Fruit fly (Drosophila melanogaster) whole organism, embryonic: ENCODE results near the gene Drgx.

Source experiments
- CG10543 ChIP-seq: fragments of 200-800 bp; sonication (Bioruptor generic); optimal IDR thresholded peaks from 3 replicates; lab custom pipeline; 2017; ENCODE audit warnings: missing biosample characterization, mild to moderate bottlenecking, missing genetic modification characterization, moderate library complexity
- CG12219 ChIP-seq: fragments of 200-800 bp; sonication (Bioruptor generic); optimal IDR thresholded peaks from 3 replicates; lab custom pipeline; 2018; ENCODE audit warnings: missing biosample characterization, mild to moderate bottlenecking, missing genetic modification characterization
- CG13424 ChIP-seq: fragments of 200-800 bp; sonication (Bioruptor generic); optimal IDR thresholded peaks from 2 replicates; lab custom pipeline; 2019; ENCODE audit warnings: missing biosample characterization, mild to moderate bottlenecking, missing genetic modification characterization, moderate library complexity
- CG13775 ChIP-seq: fragments of 200-800 bp; sonication (Bioruptor generic); optimal IDR thresholded peaks from 3 replicates; lab custom pipeline; 2017; ENCODE audit warnings: missing biosample characterization, mild to moderate bottlenecking, missing genetic modification characterization
- CG14050 ChIP-seq: fragments of 200-800 bp; sonication (Bioruptor generic); IDR thresholded peaks from 3 replicates; pipeline ENCODE4 v1.3.6; 2022; ENCODE audit warnings: missing biosample characterization, missing genetic modification characterization
- CG14710 ChIP-seq: fragments of 200-800 bp; sonication (Bioruptor generic); optimal IDR thresholded peaks from 3 replicates; lab custom pipeline; 2019; ENCODE audit warnings: missing biosample characterization, mild to moderate bottlenecking, missing genetic modification characterization, moderate library complexity
- CG15514 ChIP-seq: fragments of 200-800 bp; sonication (Bioruptor generic); optimal IDR thresholded peaks from 3 replicates; lab custom pipeline; 2017; ENCODE audit warnings: missing biosample characterization, missing genetic modification characterization, mild to moderate bottlenecking, moderate library complexity, missing genetic modification reagents
- CG34376 ChIP-seq: fragments of 200-800 bp; sonication (Bioruptor generic); optimal IDR thresholded peaks from 2 replicates; lab custom pipeline; 2018; ENCODE audit warnings: missing biosample characterization, mild to moderate bottlenecking, missing genetic modification characterization
- CG6272 ChIP-seq: fragments of 200-800 bp; sonication (Bioruptor generic); IDR thresholded peaks from 2 replicates; pipeline ENCODE4 v1.3.6; 2022; ENCODE audit warnings: missing biosample characterization, missing genetic modification characterization
- CG6813 ChIP-seq: fragments of 200-800 bp; sonication (Bioruptor generic); optimal IDR thresholded peaks from 2 replicates; lab custom pipeline; 2017; ENCODE audit warnings: missing biosample characterization, missing genetic modification characterization, mild to moderate bottlenecking, moderate library complexity, missing genetic modification reagents
- CG7357 ChIP-seq: fragments of 200-800 bp; sonication (Bioruptor generic); IDR thresholded peaks from 3 replicates; pipeline ENCODE4 v1.3.6; 2022; ENCODE audit warnings: missing biosample characterization, missing genetic modification characterization
- CG7556 ChIP-seq: fragments of 200-800 bp; sonication (Bioruptor generic); optimal IDR thresholded peaks from 2 replicates; lab custom pipeline; 2017; ENCODE audit warnings: missing biosample characterization, mild to moderate bottlenecking, missing genetic modification characterization
- CG7745 ChIP-seq: fragments of 200-800 bp; sonication (Bioruptor generic); optimal IDR thresholded peaks from 2 replicates; lab custom pipeline; 2018; ENCODE audit warnings: missing biosample characterization, mild to moderate bottlenecking, missing genetic modification characterization, moderate library complexity
- Camta ChIP-seq: fragments of 200-800 bp; sonication (Bioruptor generic); optimal IDR thresholded peaks from 2 replicates; lab custom pipeline; 2016; ENCODE audit warnings: missing biosample characterization, missing genetic modification characterization
- Dll ChIP-seq: fragments of 200-800 bp; sonication (Bioruptor generic); IDR thresholded peaks from 4 replicates; pipeline ENCODE4 v1.3.6; 2022; ENCODE audit warnings: missing biosample characterization, missing genetic modification characterization; ENCODE audit not compliant: partially characterized antibody
- Eip74EF ChIP-seq, 2 experiments: fragments of 200-800 bp in 1 of 2; fragments of >200 bp in 1 of 2; sonication (Bioruptor generic) in 1 of 2; optimal IDR thresholded peaks; 2 replicates each; lab custom pipeline; 2017 to 2019; ENCODE audit warnings: missing biosample characterization in 2 of 2, missing genetic modification characterization in 2 of 2, mild to moderate bottlenecking in 1 of 2, moderate library complexity in 1 of 2
- Oaz ChIP-seq: fragments of 200-800 bp; sonication (Bioruptor generic); IDR thresholded peaks from 2 replicates; pipeline ENCODE4 v1.3.6; 2022; ENCODE audit warnings: missing biosample characterization, missing genetic modification characterization
- Pdp1 ChIP-seq, 2 experiments: fragments of 200-800 bp; sonication (Bioruptor generic); optimal IDR thresholded peaks; 3 replicates each; lab custom pipeline; 2016; ENCODE audit warnings: missing biosample characterization in 2 of 2, missing genetic modification characterization in 2 of 2, mild to moderate bottlenecking in 1 of 2, moderate library complexity in 1 of 2
- Sox102F ChIP-seq: fragments of 200-800 bp; sonication (Bioruptor generic); optimal IDR thresholded peaks from 2 replicates; lab custom pipeline; 2018; ENCODE audit warnings: missing biosample characterization, mild to moderate bottlenecking, missing genetic modification characterization, moderate library complexity
- Xrp1 ChIP-seq: fragments of 200-800 bp; sonication (Bioruptor generic); IDR thresholded peaks from 2 replicates; pipeline ENCODE4 v1.3.6; 2022; ENCODE audit warnings: missing biosample characterization, missing genetic modification characterization
- cg ChIP-seq: fragments of 200-800 bp; sonication (Bioruptor generic); optimal IDR thresholded peaks from 3 replicates; lab custom pipeline; 2019; ENCODE audit warnings: missing biosample characterization, mild to moderate bottlenecking, missing genetic modification characterization, moderate library complexity
- chinmo ChIP-seq: fragments of 200-800 bp; sonication (Bioruptor generic); IDR thresholded peaks from 4 replicates; pipeline ENCODE4 v1.3.6; 2022; ENCODE audit warnings: missing biosample characterization, missing genetic modification characterization; ENCODE audit not compliant: partially characterized antibody
- fd64A ChIP-seq: fragments of 200-800 bp; sonication (Bioruptor generic); optimal IDR thresholded peaks from 3 replicates; lab custom pipeline; 2018; ENCODE audit warnings: missing biosample characterization, mild to moderate bottlenecking, missing genetic modification characterization
- lola ChIP-seq, 3 experiments: fragments of >200 bp in 2 of 3; fragments of 200-800 bp in 1 of 3; sonication (Bioruptor generic) in 1 of 3; optimal IDR thresholded peaks; 2 replicates each; lab custom pipeline; 2017 to 2019; ENCODE audit warnings: missing biosample characterization in 3 of 3, missing genetic modification characterization in 3 of 3, mild to moderate bottlenecking in 1 of 3, moderate library complexity in 1 of 3
- nom ChIP-seq: fragments of 200-800 bp; sonication (Bioruptor generic); optimal IDR thresholded peaks from 2 replicates; lab custom pipeline; 2017; ENCODE audit warnings: missing biosample characterization, missing genetic modification characterization, mild to moderate bottlenecking, moderate library complexity, missing genetic modification reagents
- sug ChIP-seq: fragments of 200-800 bp; optimal IDR thresholded peaks from 2 replicates; lab custom pipeline; 2019; ENCODE audit warnings: missing biosample characterization, mild to moderate bottlenecking, missing genetic modification characterization, moderate library complexity
- tap ChIP-seq: fragments of 200-800 bp; optimal IDR thresholded peaks from 3 replicates; lab custom pipeline; 2019; ENCODE audit warnings: missing biosample characterization, mild to moderate bottlenecking, missing genetic modification characterization, moderate library complexity

Drgx gene

DNA sequence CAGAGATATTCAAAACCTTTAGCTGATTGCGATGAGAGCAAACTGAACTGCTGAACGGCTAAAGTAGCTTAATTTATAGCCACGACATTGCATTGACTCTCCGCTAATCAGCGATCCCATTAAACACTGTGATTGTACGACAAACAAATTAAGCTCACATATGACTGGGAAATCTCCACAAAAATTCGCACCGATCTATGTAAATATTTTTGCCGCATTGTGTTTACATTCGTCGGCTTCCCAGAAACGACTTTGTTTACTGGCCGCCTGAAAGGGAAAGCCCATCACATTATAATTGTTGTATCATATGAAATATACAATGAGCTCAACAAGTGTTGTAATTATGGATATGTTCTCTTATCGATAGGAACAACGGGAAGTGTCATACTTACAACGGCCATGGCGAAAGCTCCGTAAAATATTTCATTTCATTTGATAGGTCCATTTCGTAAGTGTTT, 32.8 kb downstream of the Drgx start, which contains the start of gene CG16713:
Gene CG16713 (minus strand): TSS at position 51 of the 458 bp plus-strand sequence.
- TF ChIP-seq sug (tag; lab: Kevin White, UChicago) = peak; percentile 25
- no peak for TF ChIP-seq nom (GFP tag; lab: Kevin White, UChicago)
- peak; percentile 31 for TF ChIP-seq CG34376 (GFP tag; lab: Kevin White, UChicago)

DNA sequence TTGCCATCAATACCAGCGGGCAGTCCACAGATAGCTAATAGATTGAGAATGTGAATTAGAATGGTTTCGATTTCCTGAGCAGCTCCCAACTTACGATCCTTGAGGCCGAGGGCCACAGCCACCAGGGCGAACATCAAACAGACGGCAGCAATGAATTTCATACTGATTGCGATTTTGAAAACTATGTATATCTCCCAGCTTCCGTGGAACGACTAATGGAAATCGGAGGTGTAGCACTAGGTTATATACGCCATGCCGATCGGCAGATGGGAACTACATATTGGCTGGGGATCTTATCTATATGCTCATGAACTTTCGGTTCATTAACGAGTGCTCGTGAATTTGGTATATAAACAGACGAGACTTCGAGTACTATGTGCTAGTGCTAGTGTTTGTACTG, 33.9 kb downstream of the Drgx start, which contains the start of gene IM33:
Gene IM33 (minus strand): TSS at position 221 of the 400 bp plus-strand sequence.
- peak; percentile 61 for TF ChIP-seq CG34376 (GFP tag; lab: Kevin White, UChicago)
- TF ChIP-seq sug (tag; lab: Kevin White, UChicago) = peak; percentile 51
- TF ChIP-seq cg (GFP tag; lab: Kevin White, UChicago) = no peak
- TF ChIP-seq CG10543 (GFP tag; lab: Kevin White, UChicago) = peak; percentile 11
- 0 out of 3 replicates have a peak, but pooled peaks have one; percentile 9 for TF ChIP-seq CG7357 (GFP tag; lab: Robert Waterston, UW)
- no peak for TF ChIP-seq fd64A (GFP tag; lab: Kevin White, UChicago)

DNA sequence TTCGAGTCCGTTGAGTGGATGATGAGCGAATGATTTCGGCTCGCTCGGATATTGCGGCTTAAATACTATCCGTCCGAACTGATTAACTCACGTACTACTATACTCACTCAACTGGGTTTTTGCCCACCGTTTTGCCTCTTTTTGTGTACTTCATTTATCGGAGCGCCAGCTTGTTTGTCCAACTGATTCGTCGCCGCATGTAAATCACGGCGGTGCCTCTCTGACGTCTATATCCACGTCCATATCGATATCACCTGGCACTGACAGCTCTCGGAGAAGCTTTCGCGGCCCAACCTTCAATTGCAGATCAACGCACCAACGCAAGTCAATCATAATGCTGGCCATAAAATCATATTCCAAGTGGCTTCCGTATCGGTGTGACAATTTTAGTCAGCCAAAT, 35.2 kb downstream of the Drgx start, which contains the start of gene CG3604:
Gene CG3604 (minus strand): TSS at position 101 of the 400 bp plus-strand sequence.
- TF ChIP-seq Eip74EF (GFP tag; optimal IDR thresholded peaks at IDR 0.05; lab: Kevin White, UChicago) = peak in 1 of 2 experiments; percentile 14
- TF ChIP-seq CG13424 = no peak
- no peak for TF ChIP-seq CG14050
- TF ChIP-seq, all 482 proteins: peak for 1

DNA sequence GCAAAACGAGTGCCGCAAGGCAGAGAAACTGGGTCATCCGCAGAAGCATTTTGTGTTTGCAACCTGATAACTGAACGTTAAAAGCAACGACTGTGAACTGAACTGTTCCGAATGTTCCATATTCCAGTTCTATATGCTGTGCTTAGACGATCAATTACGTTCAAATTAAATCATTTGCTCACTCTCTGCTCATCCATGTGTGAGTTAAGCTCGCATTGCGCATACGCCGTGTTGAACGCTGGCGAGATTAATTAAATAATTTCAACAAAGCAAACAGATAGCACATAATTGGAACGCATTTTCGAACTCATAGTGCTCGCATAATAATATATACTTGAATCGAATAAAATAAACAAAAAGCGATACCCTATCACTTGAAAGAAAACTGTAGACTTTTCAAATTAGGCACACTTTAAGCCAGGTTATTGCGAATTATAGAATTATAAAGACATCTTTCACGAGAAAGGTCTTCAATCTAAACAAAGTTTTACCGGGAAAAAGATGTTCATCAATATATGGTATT, 36.5 kb downstream of the Drgx start, which contains the start of the genes CG10031 and CG42464:
Gene CG10031 (minus strand): TSS at position 101 of the 523 bp plus-strand sequence.
Gene CG42464 (plus strand): TSS at position 473 of the 523 bp plus-strand sequence.
- no peak for TF ChIP-seq Sox102F
- no peak for TF ChIP-seq CG14710 (tag; lab: Kevin White, UChicago)
- no peak for TF ChIP-seq lola (GFP tag; optimal IDR thresholded peaks at IDR 0.05; lab: Kevin White, UChicago)
- TF ChIP-seq Oaz (GFP tag; lab: Robert Waterston, UW) = no peak
- TF ChIP-seq Pdp1 (GFP tag; optimal IDR thresholded peaks at IDR 0.05; lab: Kevin White, UChicago) = peak in 1 of 2 experiments; percentile 42
- TF ChIP-seq CG34376 (GFP tag; lab: Kevin White, UChicago) = peak; percentile 26
- no peak for TF ChIP-seq CG7745 (tag; lab: Kevin White, UChicago)
- TF ChIP-seq CG13775 (GFP tag; lab: Kevin White, UChicago) = no peak
- TF ChIP-seq CG12219 (GFP tag; lab: Kevin White, UChicago) = no peak
- no peak for TF ChIP-seq Xrp1
- peak; percentile 56 for TF ChIP-seq CG15514 (GFP tag; lab: Kevin White, UChicago)
- TF ChIP-seq tap (tag; lab: Kevin White, UChicago) = no peak
- TF ChIP-seq, all 482 proteins: peak for 3

DNA sequence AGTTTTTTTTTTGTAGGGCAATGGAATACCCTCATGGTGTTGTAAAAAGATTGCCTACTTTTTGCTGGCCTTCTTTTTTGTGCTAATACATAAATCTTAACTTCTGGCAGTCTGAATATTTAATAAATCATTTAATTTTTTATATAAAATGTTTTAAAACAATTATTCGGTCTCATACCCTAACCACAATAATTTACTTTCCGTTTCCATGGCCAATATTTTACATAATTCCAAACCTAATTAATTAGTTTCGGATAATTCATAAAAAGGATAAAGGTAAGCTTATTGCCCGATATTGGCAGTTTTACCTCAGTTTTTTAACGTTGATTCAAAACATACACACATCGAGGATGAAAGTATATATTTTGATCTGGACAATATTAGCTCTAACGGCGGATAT, 37.4 kb downstream of the Drgx start, which contains the start of gene CG42465:
Gene CG42465 (plus strand): TSS at position 301 of the 400 bp plus-strand sequence.
- TF ChIP-seq CG7556 (GFP tag; lab: Kevin White, UChicago) = no peak
- TF ChIP-seq Camta (GFP tag; lab: Kevin White, UChicago) = no peak
- no peak for TF ChIP-seq sug (tag; lab: Kevin White, UChicago)
- TF ChIP-seq CG6272 (GFP tag; lab: Robert Waterston, UW) = no peak
- no peak for TF ChIP-seq CG6813 (GFP tag; lab: Kevin White, UChicago)
- TF ChIP-seq Dll = no peak
- no peak for TF ChIP-seq chinmo (GFP tag; lab: Robert Waterston, UW)
